Worm (Caenorhabditis elegans) whole organism, L1 larva: ENCODE results near the gene gtf-2H4.

ENCODE experiments used
- C04F5.9 ChIP-seq: sonication (generic microtip); optimal IDR thresholded peaks from 2 replicates; lab custom pipeline; 2016; ENCODE audit warnings: missing genetic modification characterization, missing compliant biosample characterization
- efl-3 ChIP-seq: fragments of 200-800 bp; sonication (Bioruptor generic); optimal IDR thresholded peaks from 2 replicates; lab custom pipeline; 2018; ENCODE audit warnings: mild to moderate bottlenecking, missing genetic modification characterization, missing compliant biosample characterization
- elt-3 ChIP-seq, 6 experiments: fragments of 150-350 bp in 1 of 6; sonication (generic microtip); optimal IDR thresholded peaks; 2 replicates each; lab custom pipeline; 2017 to 2018; ENCODE audit warnings: missing biosample characterization in 6 of 6, missing genetic modification characterization in 6 of 6, inconsistent platforms in 1 of 6
- nhr-77 ChIP-seq: fragments of 150-350 bp; optimal IDR thresholded peaks from 2 replicates; lab custom pipeline; 2014; ENCODE audit warnings: missing biosample characterization, missing genetic modification characterization
- pqm-1 ChIP-seq: sonication (generic microtip); optimal IDR thresholded peaks from 3 replicates; lab custom pipeline; 2017; ENCODE audit warnings: missing biosample characterization, missing genetic modification characterization
- ztf-11 ChIP-seq, 2 experiments: sonication (generic microtip); optimal IDR thresholded peaks; 2 replicates each; lab custom pipeline; 2016 to 2017; ENCODE audit warnings: missing genetic modification characterization in 2 of 2, missing biosample characterization in 1 of 2, missing compliant biosample characterization in 1 of 2

DNA sequence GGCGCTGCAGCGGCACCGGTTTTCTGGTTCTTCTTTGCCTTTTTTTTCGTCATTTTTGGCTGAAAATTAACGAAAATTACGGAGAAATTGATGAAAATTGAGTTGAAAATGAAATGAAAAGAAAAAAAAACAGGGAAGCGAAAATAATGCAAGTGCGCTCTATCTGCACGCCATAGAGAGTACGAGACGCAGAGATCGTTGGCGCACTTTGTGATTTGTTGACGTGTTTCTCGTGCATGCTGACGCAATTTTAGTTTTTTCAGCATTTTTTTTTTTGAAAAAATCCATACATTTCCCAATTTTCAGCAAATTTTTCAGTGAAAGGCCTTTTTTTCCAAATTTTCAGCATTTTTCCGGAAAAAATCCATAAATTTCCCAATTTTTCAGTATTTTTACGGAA, 18.4 kb upstream of the gtf-2H4 start, which contains the start of gene ntl-11:
- peak; percentile 88 for TF ChIP-seq C04F5.9 (tag; lab: Kevin White, UChicago)
- TF ChIP-seq ztf-11 (tag; optimal IDR thresholded peaks at IDR 0.05; lab: Kevin White, UChicago) = peak in 1 of 2 experiments; percentile 88
- peak; percentile 66 for TF ChIP-seq efl-3
- TF ChIP-seq elt-3 (tag; optimal IDR thresholded peaks at IDR 0.05; lab: Kevin White, UChicago) = peak in 4 of 6 experiments; percentile 58 to 96 (median 88)
- peak; percentile 95 for TF ChIP-seq nhr-77 (tag; lab: Kevin White, UChicago)
- TF ChIP-seq pqm-1 (tag; lab: Kevin White, UChicago) = no peak
